Worm (Caenorhabditis elegans): Measurements from ENCODE around the gene vab-2.

The vab-2 gene

DNA sequence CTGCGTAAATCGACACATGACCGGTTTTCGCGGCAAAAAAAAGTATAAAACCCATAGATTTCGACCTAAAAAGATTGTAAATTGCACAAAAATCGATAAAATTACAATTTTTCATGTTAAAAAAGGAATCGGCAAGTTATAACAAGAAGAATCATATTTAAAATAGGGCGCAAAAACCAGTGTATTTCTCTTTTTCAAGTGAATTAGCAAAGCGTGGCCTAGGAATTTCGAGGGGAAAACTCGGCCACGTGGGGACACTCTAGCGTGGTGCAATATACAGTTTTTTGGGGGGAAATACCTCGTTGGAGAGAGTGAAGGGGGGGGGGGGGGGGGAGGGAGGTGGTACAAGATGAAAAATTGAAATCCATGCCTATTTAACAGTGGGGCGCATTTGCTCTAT lies 40.9 kb upstream of the vab-2 start:
- peak; percentile 76 for TF ChIP-seq rnt-1 (tag; optimal IDR thresholded peaks at IDR 0.05)
- TF ChIP-seq nhr-90 (tag; optimal IDR thresholded peaks at IDR 0.05; ENCODE audit: poor library complexity), result no peak
- TF ChIP-seq skn-1 (tag; optimal IDR thresholded peaks at IDR 0.05), result no peak
- no peak for TF ChIP-seq pax-3 (tag; optimal IDR thresholded peaks at IDR 0.05)
- TF ChIP-seq efl-3 (GFP tag; optimal IDR thresholded peaks at IDR 0.05), result no peak
- TF ChIP-seq ceh-90 (tag; optimal IDR thresholded peaks at IDR 0.05), result peak; percentile 65
- TF ChIP-seq efl-1 (optimal IDR thresholded peaks at IDR 0.05), result peak in 1 of 2 experiments; percentile 9
- TF ChIP-seq efl-1 (GFP tag; optimal IDR thresholded peaks at IDR 0.05 in 1 of 2), result no peak
- no peak for TF ChIP-seq sox-4 (tag; optimal IDR thresholded peaks at IDR 0.05)
- no peak for TF ChIP-seq C16A3.4 (tag; optimal IDR thresholded peaks at IDR 0.05)
- no peak for TF ChIP-seq lin-13 (GFP tag; optimal IDR thresholded peaks at IDR 0.05)
- TF ChIP-seq fkh-4 (tag; optimal IDR thresholded peaks at IDR 0.05; ENCODE audit: borderline replicate concordance), result peak; percentile 24
- TF ChIP-seq ceh-8 (GFP tag; optimal IDR thresholded peaks at IDR 0.05), result no peak
- peak; percentile 74 for TF ChIP-seq nhr-85 (tag)
- no peak for TF ChIP-seq elt-3 (tag; optimal IDR thresholded peaks at IDR 0.05)
- no peak for TF ChIP-seq hlh-17 (GFP tag; optimal IDR thresholded peaks at IDR 0.05; ENCODE audit: borderline replicate concordance)
- TF ChIP-seq nhr-20 (tag; optimal IDR thresholded peaks at IDR 0.05), result no peak
- no peak for TF ChIP-seq ama-1 (optimal IDR thresholded peaks at IDR 0.05)
- no peak for TF ChIP-seq nhr-28 (tag; optimal IDR thresholded peaks at IDR 0.05)
- no peak for TF ChIP-seq sup-37 (GFP tag; optimal IDR thresholded peaks at IDR 0.05)

DNA sequence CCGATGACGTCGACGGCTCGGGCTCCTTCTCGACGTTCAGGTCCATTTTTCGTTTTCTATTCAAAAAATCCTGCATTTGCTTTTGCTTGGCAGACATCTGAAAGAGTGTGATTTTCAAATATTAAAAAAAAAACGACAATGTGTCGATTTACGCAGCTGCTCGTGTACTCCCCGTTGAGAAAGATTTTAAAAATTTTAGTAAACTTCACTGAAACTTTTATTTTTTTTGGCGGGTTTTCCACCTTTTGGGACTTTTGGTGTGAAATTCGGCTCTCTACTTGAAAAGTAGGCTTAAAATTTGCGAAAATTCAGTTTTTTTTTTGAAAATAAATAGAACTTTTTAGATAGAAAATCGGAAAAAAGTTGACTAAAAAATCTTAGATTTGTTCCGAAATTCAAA lies 40.5 kb upstream of the vab-2 start, which contains the start of gene M02B7.7:
TSS of gene M02B7.7 (minus strand) at position 101 of the 400 bp plus-strand sequence.
- TF ChIP-seq unc-98 (GFP tag; IDR thresholded peaks at IDR 0.05) (no peak), efl-1 (optimal IDR thresholded peaks at IDR 0.05) (no peak), efl-1 (GFP tag; optimal IDR thresholded peaks at IDR 0.05 in 1 of 2) (peak in 1 of 2 experiments; percentile 52)

DNA sequence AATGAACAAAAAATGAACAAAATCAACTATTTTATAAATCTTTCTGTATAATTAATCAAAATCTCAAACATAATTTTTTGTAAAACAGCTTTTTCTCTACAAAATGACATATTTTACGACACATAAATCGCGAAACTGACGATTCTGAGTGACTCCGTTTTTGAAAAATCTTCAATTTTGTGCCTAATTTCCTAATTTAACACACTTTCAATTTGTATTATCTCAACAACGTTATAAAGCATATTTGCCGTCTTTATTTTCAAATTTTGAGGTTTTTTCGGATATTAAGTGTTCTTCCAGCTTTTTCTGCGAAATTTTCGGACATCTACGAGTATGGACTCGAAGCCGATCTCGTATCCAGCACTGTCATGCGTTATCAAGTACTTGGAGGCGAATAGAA lies 38.6 kb upstream of the vab-2 start, which contains the start of gene fbxc-47:
TSS of gene fbxc-47 (plus strand) at position 301 of the 400 bp plus-strand sequence.
- no peak for TF ChIP-seq fkh-8 (tag; optimal IDR thresholded peaks at IDR 0.05)
- TF ChIP-seq zag-1 (tag; optimal IDR thresholded peaks at IDR 0.05), result no peak
- TF ChIP-seq ets-5 (GFP tag; IDR thresholded peaks at IDR 0.05), result no peak
- TF ChIP-seq aha-1 (tag; optimal IDR thresholded peaks at IDR 0.05), result no peak
- no peak for TF ChIP-seq nhr-20 (tag; optimal IDR thresholded peaks at IDR 0.05)
- TF ChIP-seq ztf-11 (tag; optimal IDR thresholded peaks at IDR 0.05), result no peak
- TF ChIP-seq ceh-90 (tag; optimal IDR thresholded peaks at IDR 0.05), result no peak
- TF ChIP-seq blmp-1 (tag; optimal IDR thresholded peaks at IDR 0.05), result no peak
- no peak for TF ChIP-seq xbp-1 (tag; optimal IDR thresholded peaks at IDR 0.05)
- TF ChIP-seq snu-23 (GFP tag; optimal IDR thresholded peaks at IDR 0.05), result no peak
- no peak for TF ChIP-seq ceh-88 (GFP tag; IDR thresholded peaks at IDR 0.05)
- no peak for TF ChIP-seq pax-3 (tag; optimal IDR thresholded peaks at IDR 0.05)

DNA sequence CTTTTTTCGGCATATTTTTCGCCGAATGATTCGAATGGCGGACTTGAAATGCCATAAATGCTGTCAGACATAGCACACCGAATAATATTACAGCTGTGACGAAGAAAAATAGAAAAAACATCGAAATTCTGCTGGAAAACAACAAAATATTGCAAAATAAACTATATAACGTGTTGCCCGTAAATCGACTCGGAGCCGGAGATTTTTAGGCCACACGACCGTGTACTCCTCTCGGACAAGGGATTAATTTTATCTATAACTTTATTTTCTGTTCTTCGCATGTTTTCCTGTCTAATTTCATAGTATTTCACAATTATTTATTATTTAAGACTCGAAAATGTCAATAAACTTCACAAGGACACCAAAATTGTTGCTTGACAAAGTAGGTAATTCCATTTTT lies 36.6 kb upstream of the vab-2 start, which contains the start of the genes algn-14 and M02B7.2:
TSS of gene algn-14 (minus strand) at position 175 of the 400 bp plus-strand sequence.
TSS of gene M02B7.2 (plus strand) at position 330 of the 400 bp plus-strand sequence.
- TF ChIP-seq nhr-85 (tag), result peak; percentile 85
- TF ChIP-seq ceh-63 (GFP tag; optimal IDR thresholded peaks at IDR 0.05), result no peak
- peak; percentile 54 for TF ChIP-seq C04F5.9 (tag; optimal IDR thresholded peaks at IDR 0.05)
- peak; percentile 62 for TF ChIP-seq snpc-4 (tag; optimal IDR thresholded peaks at IDR 0.05)
- TF ChIP-seq pag-3 (tag; optimal IDR thresholded peaks at IDR 0.05; ENCODE audit: borderline replicate concordance, insufficient read depth), result no peak
- TF ChIP-seq grh-1 (GFP tag; IDR thresholded peaks at IDR 0.05), result peak; percentile 12; the same call in 1 of the 2 replicates
- no peak for TF ChIP-seq jun-1 (tag; optimal IDR thresholded peaks at IDR 0.05)
- no peak for TF ChIP-seq hpl-2 (GFP tag; optimal IDR thresholded peaks at IDR 0.05)
- TF ChIP-seq nhr-28 (tag; optimal IDR thresholded peaks at IDR 0.05), result no peak
- TF ChIP-seq ztf-4 (tag; optimal IDR thresholded peaks at IDR 0.05), result peak; percentile 43
- no peak for TF ChIP-seq ces-1 (GFP tag; optimal IDR thresholded peaks at IDR 0.05)
- peak; percentile 79 for TF ChIP-seq pax-3 (tag; optimal IDR thresholded peaks at IDR 0.05)
- peak; percentile 96 for TF ChIP-seq rnt-1 (tag; optimal IDR thresholded peaks at IDR 0.05)
- peak; percentile 27 for TF ChIP-seq C16A3.4 (tag; optimal IDR thresholded peaks at IDR 0.05)
- TF ChIP-seq lin-14 (GFP tag; optimal IDR thresholded peaks at IDR 0.05), result no peak
- peak; percentile 79 for TF ChIP-seq xbp-1 (tag; optimal IDR thresholded peaks at IDR 0.05)
- peak; percentile 84 for TF ChIP-seq nhr-71 (tag; optimal IDR thresholded peaks at IDR 0.05)
- no peak for TF ChIP-seq unc-130 (tag; optimal IDR thresholded peaks at IDR 0.05)
- TF ChIP-seq ceh-88 (GFP tag; IDR thresholded peaks at IDR 0.05), result no peak
- TF ChIP-seq hlh-4 (tag; optimal IDR thresholded peaks at IDR 0.05), result peak; percentile 14
- peak; percentile 29 for TF ChIP-seq isw-1 (GFP tag; IDR thresholded peaks at IDR 0.05)
- TF ChIP-seq egl-13 (tag; optimal IDR thresholded peaks at IDR 0.05), result peak; percentile 75
- no peak for TF ChIP-seq alr-1 (tag; optimal IDR thresholded peaks at IDR 0.05; ENCODE audit: borderline replicate concordance)
- TF ChIP-seq zag-1 (tag; optimal IDR thresholded peaks at IDR 0.05), result no peak
- TF ChIP-seq aly-2 (tag; optimal IDR thresholded peaks at IDR 0.05), result peak; percentile 60

All from whole organism, L1 larva.